Fruit fly (Drosophila melanogaster) whole organism, adult: ENCODE results near the gene nAChRalpha7.

Experiments
- CG11617 ChIP-seq: fragments of 200-800 bp; sonication (Bioruptor generic); optimal IDR thresholded peaks from 2 replicates; lab custom pipeline; 2017; ENCODE audit warnings: mild to moderate bottlenecking, missing biosample characterization, missing genetic modification reagents, missing genetic modification characterization
- CG14711 ChIP-seq: fragments of 200-800 bp; sonication (Bioruptor generic); optimal IDR thresholded peaks from 2 replicates; lab custom pipeline; 2018; ENCODE audit warnings: missing biosample characterization, mild to moderate bottlenecking, missing genetic modification characterization, moderate library complexity
- CG1620 ChIP-seq: fragments of 200-800 bp; sonication (Bioruptor generic); optimal IDR thresholded peaks from 2 replicates; lab custom pipeline; 2016; ENCODE audit warnings: missing biosample characterization, missing genetic modification characterization
- CG5204 ChIP-seq: fragments of 200-800 bp; sonication (Bioruptor generic); optimal IDR thresholded peaks from 2 replicates; lab custom pipeline; 2016; ENCODE audit warnings: missing biosample characterization, missing genetic modification characterization
- CG7045 ChIP-seq: fragments of 200-800 bp; sonication (Bioruptor generic); optimal IDR thresholded peaks from 2 replicates; lab custom pipeline; 2017; ENCODE audit warnings: missing biosample characterization, mild to moderate bottlenecking, missing genetic modification characterization
- CG7101 ChIP-seq: fragments of 200-800 bp; sonication (Bioruptor generic); optimal IDR thresholded peaks from 2 replicates; lab custom pipeline; 2018; ENCODE audit warnings: missing biosample characterization, mild to moderate bottlenecking, missing genetic modification characterization, moderate library complexity
- Mnt ChIP-seq: fragments of 200-800 bp; sonication (Bioruptor generic); optimal IDR thresholded peaks from 2 replicates; lab custom pipeline; 2016; ENCODE audit warnings: missing biosample characterization, mild to moderate bottlenecking, missing genetic modification characterization
- cic ChIP-seq: fragments of 200-800 bp; sonication (Bioruptor generic); optimal IDR thresholded peaks from 2 replicates; lab custom pipeline; 2017; ENCODE audit warnings: missing biosample characterization, mild to moderate bottlenecking, missing genetic modification characterization, moderate library complexity
- kay ChIP-seq: fragments of 200-800 bp; sonication (Bioruptor generic); peaks from one replicate; lab custom pipeline; 2016; ENCODE audit warnings: missing biosample characterization, missing genetic modification characterization, borderline replicate concordance
- ovo ChIP-seq: fragments of 200-800 bp; sonication (Bioruptor generic); optimal IDR thresholded peaks from 2 replicates; lab custom pipeline; 2016; ENCODE audit warnings: missing biosample characterization, missing genetic modification characterization
- pad ChIP-seq: fragments of 200-800 bp; sonication (Bioruptor generic); optimal IDR thresholded peaks from 3 replicates; lab custom pipeline; 2017; ENCODE audit warnings: missing biosample characterization, missing genetic modification characterization, mild to moderate bottlenecking, moderate library complexity, missing genetic modification reagents
- tj ChIP-seq: fragments of 200-800 bp; sonication (Bioruptor generic); optimal IDR thresholded peaks from 3 replicates; lab custom pipeline; 2017; ENCODE audit warnings: missing biosample characterization, mild to moderate bottlenecking, missing genetic modification characterization, moderate library complexity
- toe ChIP-seq: fragments of 200-800 bp; sonication (Bioruptor generic); optimal IDR thresholded peaks from 2 replicates; lab custom pipeline; 2016; ENCODE audit warnings: missing biosample characterization, missing genetic modification characterization

dm6 chrX:19354628-19355101 is 6.4 kb upstream of the nAChRalpha7 start:
- TF ChIP-seq CG14711 (no peak), CG7101 (no peak), CG1620 (GFP tag; lab: Kevin White, UChicago) (no peak), cic (GFP tag; lab: Kevin White, UChicago) (no peak), ovo (peak; percentile 32), tj (GFP tag; lab: Kevin White, UChicago) (no peak), CG11617 (no peak), CG5204 (GFP tag; lab: Kevin White, UChicago) (no peak), pad (GFP tag; lab: Kevin White, UChicago) (peak; percentile 44), toe (no peak), kay (GFP tag; lab: Kevin White, UChicago) (no peak), CG7045 (no peak), Mnt (GFP tag; lab: Kevin White, UChicago) (no peak)
